Worm (Caenorhabditis elegans) whole organism, L4 larva: Measurements from ENCODE around the gene F23F1.6.

Experiments used
- D1046.2 ChIP-seq: fragments of 200-800 bp; sonication (Bioruptor generic); IDR thresholded peaks from 2 replicates; pipeline ENCODE4 v1.3.6; 2022; ENCODE audit warnings: missing genetic modification characterization, missing compliant biosample characterization
- F26F4.8 ChIP-seq: fragments of 200-800 bp; sonication (Bioruptor generic); conservative IDR thresholded peaks from 2 replicates; pipeline ENCODE4 v1.3.6; 2022; ENCODE audit warnings: missing genetic modification characterization, missing compliant biosample characterization
- F37D6.2 ChIP-seq: sonication (generic microtip); optimal IDR thresholded peaks from 2 replicates; lab custom pipeline; 2016; ENCODE audit warnings: mild to moderate bottlenecking, missing genetic modification characterization, missing compliant biosample characterization
- F44E2.7 ChIP-seq: fragments of 200-800 bp; sonication (Bioruptor generic); IDR thresholded peaks from 2 replicates; pipeline ENCODE4 v2.1.2; 2022; ENCODE audit warnings: missing genetic modification characterization, missing compliant biosample characterization
- T20F7.1 ChIP-seq: fragments of 200-800 bp; sonication (Bioruptor generic); optimal IDR thresholded peaks from 2 replicates; lab custom pipeline; 2018; ENCODE audit warnings: mild to moderate bottlenecking, missing genetic modification characterization, missing compliant biosample characterization
- Y48G9A.11 ChIP-seq: fragments of 200-800 bp; sonication (Bioruptor generic); IDR thresholded peaks from 2 replicates; pipeline ENCODE4 v1.3.6; 2022; ENCODE audit warnings: missing genetic modification reagents, missing genetic modification characterization, missing compliant biosample characterization
- aha-1 ChIP-seq: fragments of 150-350 bp; peaks from one replicate; lab custom pipeline; 2014; ENCODE audit warnings: missing biosample characterization, missing genetic modification characterization
- attf-4 ChIP-seq: sonication (generic microtip); optimal IDR thresholded peaks from 3 replicates; lab custom pipeline; 2017; ENCODE audit warnings: missing biosample characterization, missing genetic modification characterization
- ceh-20 ChIP-seq: fragments of 200-800 bp; sonication (Bioruptor generic); IDR thresholded peaks from 2 replicates; pipeline ENCODE4 v1.3.6; 2022; ENCODE audit warnings: missing genetic modification reagents, missing genetic modification characterization, missing compliant biosample characterization
- ceh-28 ChIP-seq: fragments of 150-350 bp; optimal IDR thresholded peaks from 2 replicates; lab custom pipeline; 2014; ENCODE audit warnings: missing biosample characterization, missing genetic modification reagents, missing genetic modification characterization
- ceh-44 ChIP-seq: fragments of 200-800 bp; sonication (Bioruptor generic); IDR thresholded peaks from 2 replicates; pipeline ENCODE4 v1.3.6; 2022; ENCODE audit warnings: missing genetic modification reagents, missing genetic modification characterization, missing compliant biosample characterization
- ceh-62 ChIP-seq: sonication (generic microtip); optimal IDR thresholded peaks from 2 replicates; lab custom pipeline; 2017; ENCODE audit warnings: missing biosample characterization, missing genetic modification characterization
- ceh-82 ChIP-seq: sonication (generic microtip); optimal IDR thresholded peaks from 2 replicates; lab custom pipeline; 2017; ENCODE audit warnings: missing biosample characterization, missing genetic modification characterization
- daf-12 ChIP-seq: fragments of 150-350 bp; optimal IDR thresholded peaks from 2 replicates; lab custom pipeline; 2014; ENCODE audit warnings: missing biosample characterization, missing genetic modification reagents, missing genetic modification characterization
- daf-16 ChIP-seq, 3 experiments: sonication (generic microtip); optimal IDR thresholded peaks; 2 replicates each; lab custom pipeline; 2016 to 2017; ENCODE audit warnings: missing genetic modification characterization in 3 of 3, missing genetic modification reagents in 3 of 3, mild to moderate bottlenecking in 2 of 3, missing compliant biosample characterization in 2 of 3, missing biosample characterization in 1 of 3, moderate library complexity in 1 of 3
- dpl-1 ChIP-seq: fragments of 150-350 bp; optimal IDR thresholded peaks from 2 replicates; lab custom pipeline; 2014; ENCODE audit warnings: missing biosample characterization, missing genetic modification reagents, missing genetic modification characterization
- egl-43 ChIP-seq: fragments of 200-800 bp; sonication (Bioruptor generic); IDR thresholded peaks from 2 replicates; pipeline ENCODE4 v1.3.6; 2022; ENCODE audit warnings: missing genetic modification reagents, missing genetic modification characterization, missing compliant biosample characterization
- fos-1 ChIP-seq: fragments of 150-350 bp; optimal IDR thresholded peaks from 2 replicates; lab custom pipeline; 2014; ENCODE audit warnings: missing biosample characterization, missing genetic modification characterization
- jun-1 ChIP-seq: fragments of 150-350 bp; optimal IDR thresholded peaks from 2 replicates; lab custom pipeline; 2014; ENCODE audit warnings: missing biosample characterization, missing genetic modification reagents, missing genetic modification characterization
- lin-38 ChIP-seq: fragments of 200-800 bp; sonication (Bioruptor generic); IDR thresholded peaks from 2 replicates; pipeline ENCODE4 v1.3.6; 2022; ENCODE audit warnings: missing genetic modification reagents, missing genetic modification characterization, missing compliant biosample characterization
- lin-39 ChIP-seq: fragments of 150-350 bp; optimal IDR thresholded peaks from 2 replicates; lab custom pipeline; 2014; ENCODE audit warnings: missing biosample characterization, missing genetic modification reagents, missing genetic modification characterization
- lir-3 ChIP-seq: sonication (generic microtip); optimal IDR thresholded peaks from 2 replicates; lab custom pipeline; 2016; ENCODE audit warnings: mild to moderate bottlenecking, missing genetic modification characterization, missing compliant biosample characterization
- mdl-1 ChIP-seq, 2 experiments: fragments of 150-350 bp in 1 of 2; sonication (generic microtip) in 1 of 2; optimal IDR thresholded peaks; 2 replicates each; lab custom pipeline; 2014 to 2017; ENCODE audit warnings: missing biosample characterization in 2 of 2, missing genetic modification characterization in 2 of 2
- mes-2 ChIP-seq: sonication (generic microtip); optimal IDR thresholded peaks from 2 replicates; lab custom pipeline; 2016; ENCODE audit warnings: missing genotype, mild to moderate bottlenecking, missing genetic modification characterization, missing compliant biosample characterization; ENCODE audit not compliant: poor library complexity, severe bottlenecking
- mxl-2 ChIP-seq: fragments of 200-800 bp; sonication (Bioruptor generic); conservative IDR thresholded peaks from 2 replicates; pipeline ENCODE4 v1.3.6; 2022; ENCODE audit warnings: missing genetic modification reagents, missing genetic modification characterization, missing compliant biosample characterization
- nhr-102 ChIP-seq: sonication (generic microtip); optimal IDR thresholded peaks from 2 replicates; lab custom pipeline; 2016; ENCODE audit warnings: mild to moderate bottlenecking, missing genetic modification characterization, moderate library complexity, missing compliant biosample characterization
- nhr-111 ChIP-seq: fragments of 200-800 bp; sonication (Bioruptor generic); optimal IDR thresholded peaks from 2 replicates; lab custom pipeline; 2018; ENCODE audit warnings: mild to moderate bottlenecking, missing genetic modification characterization, missing compliant biosample characterization
- nhr-41 ChIP-seq: fragments of 200-800 bp; sonication (Bioruptor generic); IDR thresholded peaks from 2 replicates; pipeline ENCODE4 v1.3.6; 2022; ENCODE audit warnings: missing genetic modification reagents, missing genetic modification characterization, missing compliant biosample characterization
- nhr-42 ChIP-seq: fragments of 200-800 bp; sonication (Bioruptor generic); IDR thresholded peaks from 2 replicates; pipeline ENCODE4 v1.3.6; 2022; ENCODE audit warnings: missing genetic modification characterization, missing compliant biosample characterization
- nhr-48 ChIP-seq: sonication (generic microtip); optimal IDR thresholded peaks from 2 replicates; lab custom pipeline; 2016; ENCODE audit warnings: mild to moderate bottlenecking, missing genetic modification characterization, missing compliant biosample characterization
- nhr-6 ChIP-seq: fragments of 150-350 bp; optimal IDR thresholded peaks from 2 replicates; lab custom pipeline; 2014; ENCODE audit warnings: missing biosample characterization, missing genetic modification characterization
- nhr-77 ChIP-seq: fragments of 150-350 bp; optimal IDR thresholded peaks from 2 replicates; lab custom pipeline; 2014; ENCODE audit warnings: missing biosample characterization, missing genetic modification characterization
- pha-4 ChIP-seq, 2 experiments: fragments of 150-350 bp in 1 of 2; fragments of 200-800 bp in 1 of 2; sonication (Bioruptor generic) in 1 of 2; IDR thresholded peaks in 1 of 2; optimal IDR thresholded peaks in 1 of 2; 2 replicates each; pipeline versions ENCODE4 v1.3.6 to Lab custom; 2014 to 2022; ENCODE audit warnings: missing genetic modification characterization in 2 of 2, missing genetic modification reagents in 2 of 2, missing biosample characterization in 1 of 2, missing compliant biosample characterization in 1 of 2
- pqm-1 ChIP-seq: sonication (generic microtip); optimal IDR thresholded peaks from 2 replicates; lab custom pipeline; 2017; ENCODE audit warnings: missing biosample characterization, missing genetic modification characterization
- skn-1 ChIP-seq: fragments of 150-350 bp; optimal IDR thresholded peaks from 2 replicates; lab custom pipeline; 2014; ENCODE audit warnings: missing biosample characterization, missing genetic modification characterization
- tag-97 ChIP-seq: fragments of 200-800 bp; sonication (Bioruptor generic); IDR thresholded peaks from 2 replicates; pipeline ENCODE4 v1.3.6; 2022; ENCODE audit warnings: missing genetic modification characterization, missing compliant biosample characterization
- tra-1 ChIP-seq: fragments of 200-800 bp; sonication (Bioruptor generic); IDR thresholded peaks from 2 replicates; pipeline ENCODE4 v1.3.6; 2022; ENCODE audit warnings: missing genetic modification reagents, missing genetic modification characterization, missing compliant biosample characterization
- unc-130 ChIP-seq: sonication (generic microtip); optimal IDR thresholded peaks from 2 replicates; lab custom pipeline; 2016; ENCODE audit warnings: missing genetic modification reagents, missing genetic modification characterization, missing compliant biosample characterization
- zag-1 ChIP-seq: fragments of 150-350 bp; optimal IDR thresholded peaks from 2 replicates; lab custom pipeline; 2014; ENCODE audit warnings: missing biosample characterization, missing genetic modification characterization
- zip-11 ChIP-seq: fragments of 200-800 bp; sonication (Bioruptor generic); IDR thresholded peaks from 2 replicates; pipeline ENCODE4 v1.3.6; 2022; ENCODE audit warnings: missing genetic modification characterization, missing compliant biosample characterization
- zip-2 ChIP-seq: fragments of 150-350 bp; optimal IDR thresholded peaks from 2 replicates; lab custom pipeline; 2014; ENCODE audit warnings: missing biosample characterization, missing genetic modification characterization

Gene F23F1.6

ce11 chrII:43640-44039 lies 6.5 kb upstream of the F23F1.6 start, which contains the start of gene nfyc-1 (continued):
- TF ChIP-seq mxl-2 (GFP tag; lab: Robert Waterston, UW) (no peak), ceh-62 (tag; lab: Kevin White, UChicago) (no peak), lin-39 (no peak), egl-43 (GFP tag; lab: Robert Waterston, UW) (no peak), nhr-77 (no peak), nhr-48 (no peak), Y48G9A.11 (GFP tag; lab: Robert Waterston, UW) (no peak), T20F7.1 (GFP tag; lab: Kevin White, UChicago) (peak; percentile 63), ceh-44 (GFP tag; lab: Robert Waterston, UW) (no peak), fos-1 (tag; lab: Kevin White, UChicago) (no peak), daf-12 (tag; lab: Kevin White, UChicago) (no peak), lin-38 (GFP tag; lab: Robert Waterston, UW) (peak; percentile 89), nhr-6 (tag; lab: Kevin White, UChicago) (no peak), zag-1 (tag; lab: Kevin White, UChicago) (no peak), nhr-41 (GFP tag; lab: Robert Waterston, UW) (no peak), mdl-1 (tag; optimal IDR thresholded peaks at IDR 0.05; lab: Kevin White, UChicago) (no peak), tag-97 (GFP tag; lab: Robert Waterston, UW) (no peak), lir-3 (tag; lab: Kevin White, UChicago) (no peak), ceh-28 (tag; lab: Kevin White, UChicago) (no peak), F37D6.2 (tag; lab: Kevin White, UChicago) (no peak), attf-4 (no peak), jun-1 (no peak), skn-1 (no peak), unc-130 (GFP tag; lab: Kevin White, UChicago) (no peak)

ce11 chrII:41914-42313 lies 4.8 kb upstream of the F23F1.6 start, which contains the start of gene F23F1.10:
TSS of gene F23F1.10 (minus strand) at chrII:41982.
- TF ChIP-seq T20F7.1 (GFP tag; lab: Kevin White, UChicago) (peak; percentile 14), nhr-111 (no peak), nhr-102 (tag; lab: Kevin White, UChicago) (peak; percentile 13), lin-38 (GFP tag; lab: Robert Waterston, UW) (peak; percentile 58), pha-4 (GFP tag; IDR thresholded peaks at IDR 0.05; lab: Robert Waterston, UW) (peak; percentile 35; the same call in 1 of the 2 replicates), pha-4 (tag; optimal IDR thresholded peaks at IDR 0.05; lab: Kevin White, UChicago) (no peak)

- TF ChIP-seq nhr-77, result no peak
- TF ChIP-seq pqm-1 (tag; lab: Kevin White, UChicago), result no peak
- TF ChIP-seq ceh-44 (GFP tag; lab: Robert Waterston, UW), result no peak
- no peak for TF ChIP-seq egl-43 (GFP tag; lab: Robert Waterston, UW)
- no peak for TF ChIP-seq zip-2 (tag; lab: Kevin White, UChicago)
- no peak for TF ChIP-seq dpl-1 (GFP tag; lab: Kevin White, UChicago)
- TF ChIP-seq F37D6.2 (tag; lab: Kevin White, UChicago), result no peak
- TF ChIP-seq ceh-82 (tag; lab: Kevin White, UChicago), result no peak
- TF ChIP-seq F44E2.7 (GFP tag; lab: Robert Waterston, UW), result no peak
- no peak for TF ChIP-seq tag-97 (GFP tag; lab: Robert Waterston, UW)
Observed at ce11 chrII:39437-39836, 2.3 kb upstream of the F23F1.6 start, which contains the start of gene spp-24. TSS of gene spp-24 (minus strand) at chrII:39537.

- TF ChIP-seq aha-1 (tag; lab: Kevin White, UChicago), result no peak
- no peak for TF ChIP-seq D1046.2 (GFP tag; lab: Robert Waterston, UW)
- TF ChIP-seq nhr-48, result no peak
- no peak for TF ChIP-seq nhr-42 (GFP tag; lab: Robert Waterston, UW)
- no peak for TF ChIP-seq daf-16 (GFP tag; optimal IDR thresholded peaks at IDR 0.05; lab: Kevin White, UChicago)
- TF ChIP-seq daf-16 (tag; optimal IDR thresholded peaks at IDR 0.05; lab: Kevin White, UChicago), result no peak
- no peak for TF ChIP-seq zip-11
- no peak for TF ChIP-seq ceh-20 (GFP tag; lab: Robert Waterston, UW)
- TF ChIP-seq F26F4.8, result no peak
- no peak for TF ChIP-seq lin-39
- TF ChIP-seq T20F7.1 (GFP tag; lab: Kevin White, UChicago), result no peak
- no peak for TF ChIP-seq tra-1 (GFP tag; lab: Robert Waterston, UW)
- TF ChIP-seq mes-2 (tag; lab: Kevin White, UChicago), result no peak
Observed at ce11 chrII:33904-34303, 3.2 kb downstream of the F23F1.6 start, which contains the start of gene F23F1.2. TSS of gene F23F1.2 (plus strand) at chrII:34204.
